Worm (Caenorhabditis elegans) whole organism, young adult: ENCODE data around the gene asp-7.

Source experiments
- B0019.2 ChIP-seq: fragments of 200-800 bp; sonication (Bioruptor generic); conservative IDR thresholded peaks from 2 replicates; pipeline ENCODE4 v1.3.6; 2022; ENCODE audit warnings: missing genetic modification reagents, missing genetic modification characterization, missing compliant biosample characterization
- B0035.1 ChIP-seq: sonication (generic microtip); optimal IDR thresholded peaks from 2 replicates; lab custom pipeline; 2016; ENCODE audit warnings: missing genetic modification characterization, mild to moderate bottlenecking, missing compliant biosample characterization, missing genotype, missing genetic modification reagents
- B0336.3 ChIP-seq: fragments of 200-800 bp; sonication (Bioruptor generic); IDR thresholded peaks from 2 replicates; pipeline ENCODE4 v1.3.6; 2022; ENCODE audit warnings: missing genetic modification characterization, missing compliant biosample characterization
- C06A6.2 ChIP-seq: fragments of 200-800 bp; sonication (Bioruptor generic); conservative IDR thresholded peaks from 2 replicates; pipeline ENCODE4 v1.3.6; 2022; ENCODE audit warnings: missing genetic modification characterization, missing compliant biosample characterization
- F22D6.2 ChIP-seq: sonication (generic microtip); optimal IDR thresholded peaks from 2 replicates; lab custom pipeline; 2016; ENCODE audit warnings: mild to moderate bottlenecking, missing genetic modification characterization, missing compliant biosample characterization
- F52B5.7 ChIP-seq: sonication (generic microtip); optimal IDR thresholded peaks from 2 replicates; lab custom pipeline; 2016; ENCODE audit warnings: mild to moderate bottlenecking, missing genetic modification characterization, missing compliant biosample characterization
- T07F8.4 ChIP-seq: sonication (generic microtip); optimal IDR thresholded peaks from 2 replicates; lab custom pipeline; 2016; ENCODE audit warnings: mild to moderate bottlenecking, missing genetic modification characterization, moderate library complexity, missing compliant biosample characterization
- Y67H2A.10 ChIP-seq: fragments of 200-800 bp; sonication (Bioruptor generic); conservative IDR thresholded peaks from 2 replicates; pipeline ENCODE4 v1.3.6; 2022; ENCODE audit warnings: missing genetic modification reagents, missing genetic modification characterization, missing compliant biosample characterization
- Y79H2A.3 ChIP-seq: fragments of 200-800 bp; sonication (Bioruptor generic); conservative IDR thresholded peaks from 2 replicates; pipeline ENCODE4 v1.3.6; 2022; ENCODE audit warnings: missing genetic modification reagents, missing genetic modification characterization, missing compliant biosample characterization
- ZK185.1 ChIP-seq: sonication (generic microtip); optimal IDR thresholded peaks from 2 replicates; lab custom pipeline; 2016; ENCODE audit warnings: mild to moderate bottlenecking, missing genetic modification characterization, missing compliant biosample characterization; ENCODE audit not compliant: poor library complexity, severe bottlenecking
- athp-1 ChIP-seq: sonication (generic microtip); optimal IDR thresholded peaks from 2 replicates; lab custom pipeline; 2017; ENCODE audit warnings: mild to moderate bottlenecking, missing genetic modification characterization, missing compliant biosample characterization
- bed-1 ChIP-seq: fragments of 200-800 bp; sonication (Bioruptor generic); IDR thresholded peaks from 2 replicates; pipeline ENCODE4 v1.3.6; 2022; ENCODE audit warnings: missing genetic modification reagents, missing genetic modification characterization, missing compliant biosample characterization
- ccch-3 ChIP-seq: fragments of 200-800 bp; sonication (Bioruptor generic); optimal IDR thresholded peaks from 2 replicates; lab custom pipeline; 2018; ENCODE audit warnings: mild to moderate bottlenecking, missing genetic modification characterization, missing compliant biosample characterization
- ceh-58 ChIP-seq: fragments of 200-800 bp; sonication (Bioruptor generic); IDR thresholded peaks from 2 replicates; pipeline ENCODE4 v1.3.6; 2022; ENCODE audit warnings: missing genetic modification characterization, missing compliant biosample characterization
- chd-7 ChIP-seq: sonication (generic microtip); optimal IDR thresholded peaks from 2 replicates; lab custom pipeline; 2016; ENCODE audit warnings: mild to moderate bottlenecking, missing genetic modification characterization, moderate library complexity, missing compliant biosample characterization
- efl-1 ChIP-seq: fragments of 150-350 bp; optimal IDR thresholded peaks from 2 replicates; lab custom pipeline; 2014; ENCODE audit warnings: missing biosample characterization, missing genetic modification reagents, missing genetic modification characterization
- ekl-4 ChIP-seq: fragments of 200-800 bp; sonication (Bioruptor generic); IDR thresholded peaks from 2 replicates; pipeline ENCODE4 v1.3.6; 2022; ENCODE audit warnings: missing genetic modification reagents, missing genetic modification characterization, missing compliant biosample characterization
- fkh-3 ChIP-seq: sonication (generic microtip); optimal IDR thresholded peaks from 2 replicates; lab custom pipeline; 2016; ENCODE audit warnings: mild to moderate bottlenecking, missing genetic modification characterization, missing compliant biosample characterization
- hlh-26 ChIP-seq: fragments of 200-800 bp; sonication (Bioruptor generic); conservative IDR thresholded peaks from 2 replicates; pipeline ENCODE4 v1.3.6; 2022; ENCODE audit warnings: missing genetic modification reagents, missing genetic modification characterization, missing compliant biosample characterization
- lin-35 ChIP-seq, 3 experiments: fragments of 150-350 bp in 2 of 3; sonication (generic microtip) in 1 of 3; optimal IDR thresholded peaks; 2 replicates each; lab custom pipeline; 2014 to 2018; ENCODE audit warnings: missing biosample characterization in 3 of 3, missing genetic modification characterization in 3 of 3, missing genetic modification reagents in 3 of 3
- lin-40 ChIP-seq: sonication (generic microtip); optimal IDR thresholded peaks from 2 replicates; lab custom pipeline; 2016; ENCODE audit warnings: missing genetic modification characterization, mild to moderate bottlenecking, missing compliant biosample characterization, missing genotype, missing genetic modification reagents
- lin-54 ChIP-seq: fragments of 200-800 bp; sonication (Bioruptor generic); optimal IDR thresholded peaks from 2 replicates; lab custom pipeline; 2018; ENCODE audit warnings: mild to moderate bottlenecking, missing genetic modification characterization, missing compliant biosample characterization
- lir-1 ChIP-seq: fragments of 200-800 bp; sonication (Bioruptor generic); conservative IDR thresholded peaks from 2 replicates; pipeline ENCODE4 v1.3.6; 2022; ENCODE audit warnings: missing genetic modification reagents, missing genetic modification characterization, missing compliant biosample characterization
- lsl-1 ChIP-seq: fragments of 200-800 bp; sonication (Bioruptor generic); optimal IDR thresholded peaks from 2 replicates; lab custom pipeline; 2018; ENCODE audit warnings: mild to moderate bottlenecking, missing genetic modification characterization, moderate library complexity, missing compliant biosample characterization
- madf-10 ChIP-seq: sonication (generic microtip); optimal IDR thresholded peaks from 2 replicates; lab custom pipeline; 2016; ENCODE audit warnings: mild to moderate bottlenecking, missing genetic modification characterization, missing compliant biosample characterization
- mes-4 ChIP-seq: sonication (generic microtip); optimal IDR thresholded peaks from 2 replicates; lab custom pipeline; 2016; ENCODE audit warnings: missing genotype, missing genetic modification characterization, missing compliant biosample characterization
- mxl-1 ChIP-seq: sonication (generic microtip); optimal IDR thresholded peaks from 2 replicates; lab custom pipeline; 2016; ENCODE audit warnings: missing genetic modification characterization, missing compliant biosample characterization
- nhr-179 ChIP-seq: sonication (generic microtip); optimal IDR thresholded peaks from 2 replicates; lab custom pipeline; 2016; ENCODE audit warnings: mild to moderate bottlenecking, missing genetic modification characterization, missing compliant biosample characterization
- rec-8 ChIP-seq, 2 experiments: sonication (generic microtip); optimal IDR thresholded peaks; 2 replicates each; lab custom pipeline; 2016; ENCODE audit warnings: mild to moderate bottlenecking in 2 of 2, missing genetic modification characterization in 2 of 2, missing genetic modification reagents in 2 of 2, missing genotype in 2 of 2, missing biosample characterization in 1 of 2, missing compliant biosample characterization in 1 of 2, moderate library complexity in 1 of 2
- sdz-38 ChIP-seq: sonication (generic microtip); optimal IDR thresholded peaks from 2 replicates; lab custom pipeline; 2016; ENCODE audit warnings: missing genotype, missing genetic modification characterization, missing compliant biosample characterization
- snpc-1.1 ChIP-seq: sonication (generic microtip); optimal IDR thresholded peaks from 2 replicates; lab custom pipeline; 2017; ENCODE audit warnings: missing genetic modification characterization, mild to moderate bottlenecking, missing compliant biosample characterization, antibody characterized with exemption, moderate library complexity, missing genotype, missing genetic modification reagents; ENCODE audit not compliant: insufficient read depth
- snpc-3.4 ChIP-seq: sonication (generic microtip); optimal IDR thresholded peaks from 2 replicates; lab custom pipeline; 2017; ENCODE audit warnings: missing genetic modification characterization, mild to moderate bottlenecking, missing compliant biosample characterization, antibody characterized with exemption, moderate library complexity, missing genotype, missing genetic modification reagents
- snpc-4 ChIP-seq, 5 experiments: fragments of 150-350 bp in 1 of 5; sonication (generic microtip) in 4 of 5; optimal IDR thresholded peaks; 2 replicates each; lab custom pipeline; 2014 to 2018; ENCODE audit warnings: missing genetic modification characterization in 5 of 5, missing biosample characterization in 3 of 5, antibody characterized with exemption in 2 of 5, mild to moderate bottlenecking in 2 of 5, missing compliant biosample characterization in 2 of 5, missing genotype in 2 of 5, moderate library complexity in 2 of 5, missing genetic modification reagents in 1 of 5
- somi-1 ChIP-seq: fragments of 200-800 bp; sonication (Bioruptor generic); optimal IDR thresholded peaks from 2 replicates; lab custom pipeline; 2018; ENCODE audit warnings: mild to moderate bottlenecking, missing genetic modification characterization, missing compliant biosample characterization
- unc-130 ChIP-seq: sonication (generic microtip); optimal IDR thresholded peaks from 2 replicates; lab custom pipeline; 2016; ENCODE audit warnings: missing genetic modification reagents, missing genetic modification characterization, missing compliant biosample characterization
- ztf-22 ChIP-seq: fragments of 200-800 bp; sonication (Bioruptor generic); optimal IDR thresholded peaks from 2 replicates; lab custom pipeline; 2018; ENCODE audit warnings: mild to moderate bottlenecking, missing genetic modification characterization, moderate library complexity, missing compliant biosample characterization
- ztf-28 ChIP-seq: fragments of 200-800 bp; sonication (Bioruptor generic); IDR thresholded peaks from 2 replicates; pipeline ENCODE4 v1.3.6; 2022; ENCODE audit warnings: missing genetic modification reagents, missing genetic modification characterization, missing compliant biosample characterization

asp-7 gene

ce11 chrV:3005964-3006363, 22.1 kb upstream of the asp-7 start, which contains the start of gene srw-112:
Gene srw-112, minus strand, starts transcription at chrV:3006064.
- TF ChIP-seq lin-54 (GFP tag; lab: Kevin White, UChicago) (no peak), B0336.3 (no peak), snpc-3.4 (tag; lab: Kevin White, UChicago) (no peak), snpc-4 (GFP tag; optimal IDR thresholded peaks at IDR 0.05; lab: Kevin White, UChicago) (no peak), snpc-4 (tag; optimal IDR thresholded peaks at IDR 0.05; lab: Kevin White, UChicago) (no peak), lsl-1 (GFP tag; lab: Kevin White, UChicago) (no peak), rec-8 (tag; optimal IDR thresholded peaks at IDR 0.05; lab: Kevin White, UChicago) (no peak), sdz-38 (tag; lab: Kevin White, UChicago) (no peak), F52B5.7 (tag; lab: Kevin White, UChicago) (no peak), ccch-3 (GFP tag; lab: Kevin White, UChicago) (no peak), bed-1 (GFP tag; lab: Robert Waterston, UW) (no peak), efl-1 (GFP tag; lab: Kevin White, UChicago) (no peak), madf-10 (tag; lab: Kevin White, UChicago) (no peak), athp-1 (no peak)
- TF ChIP-seq, all 124 proteins: peak for 0

- TF ChIP-seq fkh-3 (tag; lab: Kevin White, UChicago) (no peak), mxl-1 (tag; lab: Kevin White, UChicago) (no peak), lir-1 (no peak), F22D6.2 (tag; lab: Kevin White, UChicago) (no peak), T07F8.4 (tag; lab: Kevin White, UChicago) (no peak), Y67H2A.10 (GFP tag; lab: Robert Waterston, UW) (no peak), ceh-58 (GFP tag; lab: Robert Waterston, UW) (no peak), chd-7 (tag; lab: Kevin White, UChicago) (no peak)
Measured at ce11 chrV:3010468-3010867, 17.6 kb upstream of the asp-7 start, which contains the start of gene srw-136. Gene srw-136, minus strand, starts transcription at chrV:3010568.

ce11 chrV:3011394-3011793, 16.7 kb upstream of the asp-7 start, which contains the start of gene srw-135:
Gene srw-135, minus strand, starts transcription at chrV:3011494.
- TF ChIP-seq unc-130: no peak
- TF ChIP-seq somi-1 (GFP tag; lab: Kevin White, UChicago): no peak
- TF ChIP-seq C06A6.2: no peak
- no peak for TF ChIP-seq B0035.1 (tag; lab: Kevin White, UChicago)
- TF ChIP-seq Y79H2A.3 (GFP tag; lab: Robert Waterston, UW): no peak
- TF ChIP-seq ZK185.1: no peak
- no peak for TF ChIP-seq mes-4 (tag; lab: Kevin White, UChicago)
- TF ChIP-seq ekl-4: no peak
- no peak for TF ChIP-seq ztf-28
- TF ChIP-seq lin-35 (GFP tag; optimal IDR thresholded peaks at IDR 0.05; lab: Kevin White, UChicago): no peak
- TF ChIP-seq nhr-179: no peak
- TF ChIP-seq hlh-26: no peak
- TF ChIP-seq lin-40 (tag; lab: Kevin White, UChicago): no peak
- TF ChIP-seq ztf-22: no peak
- no peak for TF ChIP-seq rec-8 (tag; optimal IDR thresholded peaks at IDR 0.05; lab: Kevin White, UChicago)
- TF ChIP-seq B0019.2 (GFP tag; lab: Robert Waterston, UW): no peak
- TF ChIP-seq snpc-1.1 (tag; lab: Kevin White, UChicago): no peak
